Worm (Caenorhabditis elegans) whole organism, L1 larva: Measurements from ENCODE around the gene F27C8.2.

Source experiments
- Y116A8C.19 ChIP-seq: sonication (generic microtip); optimal IDR thresholded peaks from 2 replicates; lab custom pipeline; 2016; ENCODE audit warnings: missing compliant biosample characterization, missing genetic modification characterization, borderline replicate concordance
- dpl-1 ChIP-seq, 3 experiments: fragments of 150-350 bp in 2 of 3; sonication (generic microtip) in 1 of 3; optimal IDR thresholded peaks; 2 replicates each; lab custom pipeline; 2014 to 2017; ENCODE audit warnings: missing biosample characterization in 3 of 3, missing genetic modification characterization in 3 of 3, missing genetic modification reagents in 3 of 3
- elt-3 ChIP-seq, 6 experiments: fragments of 150-350 bp in 1 of 6; sonication (generic microtip); optimal IDR thresholded peaks; 2 replicates each; lab custom pipeline; 2017 to 2018; ENCODE audit warnings: missing biosample characterization in 6 of 6, missing genetic modification characterization in 6 of 6, inconsistent platforms in 1 of 6
- lin-14 ChIP-seq: fragments of 200-800 bp; sonication (Bioruptor generic); optimal IDR thresholded peaks from 2 replicates; lab custom pipeline; 2018; ENCODE audit warnings: mild to moderate bottlenecking, missing genetic modification characterization, moderate library complexity, missing compliant biosample characterization
- lin-35 ChIP-seq, 2 experiments: fragments of 150-350 bp; optimal IDR thresholded peaks; 2 replicates each; lab custom pipeline; 2014; ENCODE audit warnings: missing biosample characterization in 2 of 2, missing genetic modification characterization in 2 of 2, missing genetic modification reagents in 2 of 2
- nhr-237 ChIP-seq: fragments of 150-350 bp; optimal IDR thresholded peaks from 2 replicates; lab custom pipeline; 2014; ENCODE audit warnings: missing biosample characterization, missing genetic modification characterization
- nhr-71 ChIP-seq: sonication (generic microtip); optimal IDR thresholded peaks from 2 replicates; lab custom pipeline; 2016; ENCODE audit warnings: mild to moderate bottlenecking, missing genetic modification characterization, moderate library complexity, missing compliant biosample characterization
- skn-1 ChIP-seq: fragments of 150-350 bp; optimal IDR thresholded peaks from 2 replicates; lab custom pipeline; 2014; ENCODE audit warnings: missing biosample characterization, missing genetic modification characterization
- ztf-4 ChIP-seq: fragments of 150-350 bp; optimal IDR thresholded peaks from 2 replicates; lab custom pipeline; 2014; ENCODE audit warnings: missing biosample characterization, missing genetic modification characterization

Gene F27C8.2

ce11 chrIV:9647789-9648361 is 51.7 kb downstream of the F27C8.2 start, which contains the start of gene amph-1 (continued):
- peak; percentile 1 for TF ChIP-seq skn-1 (tag; lab: Kevin White, UChicago)
- peak; percentile 37 for TF ChIP-seq nhr-71 (tag; lab: Kevin White, UChicago)
- TF ChIP-seq dpl-1 (GFP tag; optimal IDR thresholded peaks at IDR 0.05; lab: Kevin White, UChicago) = peak in 2 of 3 experiments; percentile 1 to 19
- peak in 1 of 6 experiments; percentile 8 for TF ChIP-seq elt-3 (tag; optimal IDR thresholded peaks at IDR 0.05; lab: Kevin White, UChicago)
- TF ChIP-seq lin-35 (GFP tag; optimal IDR thresholded peaks at IDR 0.05; lab: Kevin White, UChicago) = peak; percentile 41
- TF ChIP-seq lin-14 = peak; percentile 83

- TF ChIP-seq nhr-237 (tag; lab: Kevin White, UChicago) (no peak), Y116A8C.19 (tag; lab: Kevin White, UChicago) (no peak), ztf-4 (tag; lab: Kevin White, UChicago) (no peak)
These were observed 52.5 kb downstream of the F27C8.2 start, which contains the start of gene srm-3 for ce11 chrIV:9648682-9649081. Gene srm-3 (plus strand): TSS chrIV:9648982.
